Worm (Caenorhabditis elegans): Measurements from ENCODE around the gene T15B12.1.

The T15B12.1 gene

ce11 chrIII:5344561-5344960 is 56.6 kb downstream of the T15B12.1 start:
- TF ChIP-seq nhr-20 (tag; optimal IDR thresholded peaks at IDR 0.05), result no peak
- TF ChIP-seq lsy-2 (tag; optimal IDR thresholded peaks at IDR 0.05), result no peak
- TF ChIP-seq ceh-88 (GFP tag; IDR thresholded peaks at IDR 0.05), result no peak

DNA sequence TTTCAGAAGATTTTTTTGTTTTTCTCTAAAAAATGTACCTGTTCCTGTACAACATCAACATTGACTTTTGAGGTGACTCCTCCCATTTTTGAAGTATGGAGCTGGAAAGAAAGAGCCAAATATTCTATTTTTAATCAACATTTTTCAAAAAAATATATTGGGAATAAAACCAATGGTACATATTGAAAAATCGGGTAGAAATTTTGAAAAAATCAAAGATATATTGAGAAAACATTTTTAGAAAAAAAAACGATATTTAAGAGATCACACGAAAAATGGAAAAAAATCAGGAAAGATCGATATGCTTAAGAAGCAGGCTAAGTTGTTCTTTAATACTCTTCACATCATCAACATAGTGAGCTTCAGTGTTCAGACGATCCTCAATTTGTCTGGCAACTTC is 58.0 kb downstream of the T15B12.1 start, which contains the start of gene glrx-21:
Gene glrx-21 (minus strand): TSS at position 101 of the 400 bp plus-strand sequence.
- TF ChIP-seq ztf-11 (tag; optimal IDR thresholded peaks at IDR 0.05) (no peak), fkh-10 (GFP tag; optimal IDR thresholded peaks at IDR 0.05) (no peak), nhr-85 (tag) (no peak), hlh-4 (tag; optimal IDR thresholded peaks at IDR 0.05) (no peak), fkh-4 (tag; optimal IDR thresholded peaks at IDR 0.05; ENCODE audit: borderline replicate concordance) (no peak), skn-1 (tag; optimal IDR thresholded peaks at IDR 0.05) (no peak), nhr-237 (tag; optimal IDR thresholded peaks at IDR 0.05) (no peak), lin-39 (tag; optimal IDR thresholded peaks at IDR 0.05) (no peak), egl-13 (tag; optimal IDR thresholded peaks at IDR 0.05) (no peak), sup-37 (GFP tag; optimal IDR thresholded peaks at IDR 0.05) (no peak), rnt-1 (tag; optimal IDR thresholded peaks at IDR 0.05) (no peak), egl-27 (tag; optimal IDR thresholded peaks at IDR 0.05) (no peak), aha-1 (tag; optimal IDR thresholded peaks at IDR 0.05) (no peak), ets-5 (GFP tag; IDR thresholded peaks at IDR 0.05) (no peak), nhr-76 (tag; optimal IDR thresholded peaks at IDR 0.05) (no peak), nhr-90 (tag; optimal IDR thresholded peaks at IDR 0.05; ENCODE audit: poor library complexity) (no peak), nhr-11 (tag; optimal IDR thresholded peaks at IDR 0.05) (no peak), nhr-77 (tag; optimal IDR thresholded peaks at IDR 0.05) (no peak), fos-1 (tag; optimal IDR thresholded peaks at IDR 0.05) (no peak), unc-86 (tag; optimal IDR thresholded peaks at IDR 0.05) (no peak)
